Worm (Caenorhabditis elegans): ENCODE results near the gene ctps-1.

ctps-1 gene

ce11 chrV:16749473-16749872, 45.2 kb upstream of the ctps-1 start:
- TF ChIP-seq set-16 (GFP tag; IDR thresholded peaks at IDR 0.05) (no peak), ces-1 (GFP tag; optimal IDR thresholded peaks at IDR 0.05) (peak; percentile 9), madf-9 (GFP tag; conservative IDR thresholded peaks at IDR 0.05) (no peak)

- TF ChIP-seq mdl-1 (tag; optimal IDR thresholded peaks at IDR 0.05) (no peak), unc-62 (GFP tag; optimal IDR thresholded peaks at IDR 0.05 in 1 of 2) (peak in 1 of 2 experiments; percentile 97), unc-62 (tag; optimal IDR thresholded peaks at IDR 0.05) (no peak), dmd-9 (GFP tag; IDR thresholded peaks at IDR 0.05) (no peak), sdz-12 (GFP tag; optimal IDR thresholded peaks at IDR 0.05) (no peak), T26A8.4 (GFP tag; IDR thresholded peaks at IDR 0.05) (no peak), unc-39 (tag; optimal IDR thresholded peaks at IDR 0.05) (no peak), nhr-237 (tag; optimal IDR thresholded peaks at IDR 0.05) (no peak), fkh-10 (GFP tag; optimal IDR thresholded peaks at IDR 0.05) (peak; percentile 41), madf-5 (GFP tag; IDR thresholded peaks at IDR 0.05) (no peak), nhr-25 (tag; optimal IDR thresholded peaks at IDR 0.05; ENCODE audit: borderline replicate concordance, insufficient read depth) (no peak), zag-1 (tag; optimal IDR thresholded peaks at IDR 0.05) (no peak), F37D6.2 (tag; optimal IDR thresholded peaks at IDR 0.05) (no peak), ceh-44 (GFP tag; IDR thresholded peaks at IDR 0.05) (no peak), lin-13 (GFP tag; optimal IDR thresholded peaks at IDR 0.05) (no peak), lsy-2 (tag; optimal IDR thresholded peaks at IDR 0.05) (no peak), aha-1 (tag) (peak; percentile 52), dpl-1 (GFP tag; optimal IDR thresholded peaks at IDR 0.05) (no peak), mdt-29 (GFP tag; IDR thresholded peaks at IDR 0.05) (no peak), nhr-11 (tag; optimal IDR thresholded peaks at IDR 0.05) (no peak), saeg-2 (GFP tag; IDR thresholded peaks at IDR 0.05) (no peak), lin-39 (tag; optimal IDR thresholded peaks at IDR 0.05) (no peak), duxl-1 (tag; optimal IDR thresholded peaks at IDR 0.05; ENCODE audit: poor library complexity) (no peak)
Observed at ce11 chrV:16752089-16753030, 42.3 kb upstream of the ctps-1 start.

ce11 chrV:16756166-16756565, 38.5 kb upstream of the ctps-1 start:
- TF ChIP-seq arid-1 (GFP tag; conservative IDR thresholded peaks at IDR 0.05): no peak
- TF ChIP-seq rbr-2 (tag; optimal IDR thresholded peaks at IDR 0.05): no peak
- TF ChIP-seq dmd-9 (GFP tag; IDR thresholded peaks at IDR 0.05): no peak
- no peak for TF ChIP-seq nhr-25 (tag; optimal IDR thresholded peaks at IDR 0.05; ENCODE audit: borderline replicate concordance, insufficient read depth)
- no peak for TF ChIP-seq nhr-11 (tag; optimal IDR thresholded peaks at IDR 0.05)
- TF ChIP-seq lin-39 (tag; optimal IDR thresholded peaks at IDR 0.05): no peak
- no peak for TF ChIP-seq aly-2 (tag; optimal IDR thresholded peaks at IDR 0.05)
- TF ChIP-seq hif-1 (tag; optimal IDR thresholded peaks at IDR 0.05): no peak
- TF ChIP-seq madf-5 (GFP tag; IDR thresholded peaks at IDR 0.05): no peak

ce11 chrV:16759937-16760336, 34.7 kb upstream of the ctps-1 start:
- TF ChIP-seq fos-1 (tag; optimal IDR thresholded peaks at IDR 0.05): no peak
- peak; percentile 6 for TF ChIP-seq aha-1 (tag)

- no peak for TF ChIP-seq daf-19 (GFP tag; conservative IDR thresholded peaks at IDR 0.05)
- no peak for TF ChIP-seq D1046.2 (GFP tag; IDR thresholded peaks at IDR 0.05)
- TF ChIP-seq set-16 (GFP tag; IDR thresholded peaks at IDR 0.05): no peak
- TF ChIP-seq nhr-102 (tag; optimal IDR thresholded peaks at IDR 0.05): no peak
Observed at ce11 chrV:16774428-16774827, 20.2 kb upstream of the ctps-1 start.

Data from whole organism, L4 larva.